Worm (Caenorhabditis elegans) whole organism, L4/young adult: ENCODE measurements around the gene ceh-57.

Experiments used
- W03F9.2 ChIP-seq: fragments of 150-350 bp; optimal IDR thresholded peaks from 2 replicates; lab custom pipeline; 2014; ENCODE audit warnings: missing biosample characterization, missing genetic modification characterization
- dao-5 ChIP-seq: sonication (generic microtip); optimal IDR thresholded peaks from 2 replicates; lab custom pipeline; 2016; ENCODE audit warnings: missing genotype, missing genetic modification characterization, moderate library complexity, missing compliant biosample characterization
- him-1 ChIP-seq: sonication (generic microtip); optimal IDR thresholded peaks from 2 replicates; lab custom pipeline; 2016; ENCODE audit warnings: missing genotype, missing genetic modification reagents, missing genetic modification characterization, missing compliant biosample characterization

ceh-57 gene

DNA sequence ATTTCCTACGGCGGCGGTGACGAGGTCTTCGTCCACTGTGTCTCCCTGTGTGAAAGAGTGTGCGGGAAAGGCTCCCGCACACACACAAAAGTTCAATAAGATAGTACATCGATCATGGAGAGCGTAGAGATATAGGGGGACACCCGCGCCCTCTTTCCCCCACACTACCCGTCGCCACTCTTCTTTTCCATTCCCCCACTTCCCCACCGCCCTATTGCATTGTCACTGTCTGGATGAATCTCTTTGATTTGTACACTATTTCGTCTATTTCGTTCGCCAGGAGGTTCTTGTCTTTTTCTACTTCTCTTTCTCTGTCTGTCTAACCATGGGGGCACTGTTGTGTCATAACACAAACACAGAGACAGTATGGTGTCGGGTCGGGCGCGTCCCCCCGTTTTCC lies 15.2 kb upstream of the ceh-57 start:
- TF ChIP-seq him-1 (tag; lab: Kevin White, UChicago) (no peak), W03F9.2 (tag; lab: Kevin White, UChicago) (no peak), dao-5 (no peak)

DNA sequence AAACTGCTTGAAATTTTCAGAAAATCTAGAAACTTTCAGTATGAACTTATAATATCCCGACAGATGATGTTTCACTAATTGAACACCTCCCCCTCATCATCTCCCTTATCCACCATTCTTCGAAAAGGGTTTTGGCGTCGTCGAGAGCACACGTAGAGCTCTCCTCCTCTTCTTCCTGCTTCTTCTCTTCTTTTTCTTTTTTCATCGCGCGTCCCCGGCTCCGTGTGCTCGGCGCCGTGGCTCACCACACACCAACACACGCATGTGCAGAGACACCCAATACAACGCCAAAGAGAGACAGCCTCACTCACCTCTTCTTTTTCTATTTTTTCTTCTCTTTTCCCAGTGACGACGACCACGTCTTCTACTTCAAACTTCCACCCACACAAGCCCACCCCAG lies 12.4 kb upstream of the ceh-57 start:
- no peak for TF ChIP-seq W03F9.2 (tag; lab: Kevin White, UChicago)
- peak; percentile 29 for TF ChIP-seq him-1 (tag; lab: Kevin White, UChicago)

DNA sequence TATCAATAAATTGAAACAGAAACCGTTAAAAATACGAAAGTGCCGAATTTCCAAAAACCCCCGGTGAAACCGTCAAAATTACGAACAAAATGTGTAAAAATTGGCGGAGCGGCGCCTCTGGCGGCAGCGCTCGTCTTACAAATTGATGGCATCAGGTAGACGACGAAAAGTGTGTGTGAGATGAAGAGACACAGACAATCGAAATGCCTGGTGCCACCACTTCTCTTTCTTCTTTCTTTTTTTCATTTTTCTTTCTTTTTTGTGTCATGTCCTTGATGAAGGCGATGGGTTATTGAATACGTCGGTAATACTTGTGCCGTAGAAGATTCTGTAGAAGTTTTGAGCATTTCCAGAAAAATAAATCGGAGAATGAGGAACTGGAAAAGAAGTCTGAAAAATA lies 10.8 kb upstream of the ceh-57 start:
- TF ChIP-seq him-1 (tag; lab: Kevin White, UChicago) (no peak), dao-5 (no peak), W03F9.2 (tag; lab: Kevin White, UChicago) (no peak)

DNA sequence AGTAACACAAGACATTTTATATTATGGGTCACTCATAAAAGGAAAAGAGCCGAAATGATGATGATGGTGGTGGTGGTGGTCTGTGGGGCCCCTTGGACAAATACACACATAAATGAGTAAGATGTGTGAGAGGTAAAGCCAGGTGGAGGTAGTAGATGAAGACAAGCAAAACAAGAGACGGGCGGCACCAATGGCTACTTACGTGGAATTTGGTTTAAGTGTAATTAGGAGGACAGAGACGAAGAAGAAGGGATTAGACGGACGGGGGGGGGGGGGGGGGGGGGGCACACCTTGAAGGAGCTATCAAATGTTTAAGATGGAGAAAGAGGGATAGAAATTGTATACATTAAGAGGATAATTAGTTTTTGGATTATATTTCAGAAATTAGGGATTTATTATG lies 7.7 kb upstream of the ceh-57 start:
- no peak for TF ChIP-seq dao-5
- no peak for TF ChIP-seq W03F9.2 (tag; lab: Kevin White, UChicago)
- TF ChIP-seq him-1 (tag; lab: Kevin White, UChicago): no peak

DNA sequence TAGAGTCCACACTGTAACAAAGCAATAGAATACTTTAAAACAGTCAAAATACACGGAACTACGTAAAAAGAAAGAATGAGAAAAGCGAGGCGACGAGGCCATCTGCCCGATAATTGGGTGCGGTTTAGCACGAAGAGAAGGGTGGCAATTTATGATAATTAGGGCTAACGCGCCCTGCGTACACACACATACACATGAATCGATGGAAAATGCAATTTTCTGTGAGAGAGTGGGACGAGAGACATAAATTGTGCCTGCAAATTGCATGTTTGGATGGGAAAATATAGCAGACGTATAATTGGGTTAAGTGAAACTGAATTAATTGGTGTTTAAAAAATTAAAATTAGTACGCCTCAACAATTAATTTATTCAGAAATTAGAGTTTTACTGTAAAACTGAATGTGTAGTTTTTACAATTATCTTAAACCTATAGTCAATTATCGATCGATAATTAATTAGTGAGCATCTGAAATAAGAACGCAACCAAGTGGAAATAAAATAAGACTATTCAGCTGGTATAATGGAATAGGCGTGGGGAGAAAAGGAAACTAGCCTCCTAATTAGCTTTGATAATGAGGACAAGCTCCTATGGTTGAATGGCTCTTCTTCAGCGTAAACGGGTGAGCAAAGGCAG lies 6.6 kb upstream of the ceh-57 start:
- no peak for TF ChIP-seq dao-5
- TF ChIP-seq him-1 (tag; lab: Kevin White, UChicago): no peak
- no peak for TF ChIP-seq W03F9.2 (tag; lab: Kevin White, UChicago)

DNA sequence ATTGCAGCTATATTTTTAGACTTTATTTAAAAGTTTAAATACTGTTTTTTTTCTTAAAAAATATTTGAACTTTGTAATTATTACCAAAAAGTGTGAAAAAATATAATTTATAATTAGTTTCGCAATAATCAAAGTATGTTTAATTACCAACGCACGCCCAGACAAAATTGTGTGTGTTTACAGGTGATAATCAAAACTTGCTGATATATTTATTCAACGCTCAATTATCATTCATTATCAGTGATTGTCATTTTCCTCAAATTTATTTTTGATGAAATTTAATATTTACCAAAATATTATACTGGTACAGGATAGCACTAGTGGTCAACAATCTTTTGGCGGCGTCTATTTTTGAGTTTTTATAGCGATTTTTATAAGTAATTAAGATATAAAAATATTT lies 5.9 kb upstream of the ceh-57 start:
- no peak for TF ChIP-seq dao-5
- TF ChIP-seq him-1 (tag; lab: Kevin White, UChicago): no peak
- no peak for TF ChIP-seq W03F9.2 (tag; lab: Kevin White, UChicago)

DNA sequence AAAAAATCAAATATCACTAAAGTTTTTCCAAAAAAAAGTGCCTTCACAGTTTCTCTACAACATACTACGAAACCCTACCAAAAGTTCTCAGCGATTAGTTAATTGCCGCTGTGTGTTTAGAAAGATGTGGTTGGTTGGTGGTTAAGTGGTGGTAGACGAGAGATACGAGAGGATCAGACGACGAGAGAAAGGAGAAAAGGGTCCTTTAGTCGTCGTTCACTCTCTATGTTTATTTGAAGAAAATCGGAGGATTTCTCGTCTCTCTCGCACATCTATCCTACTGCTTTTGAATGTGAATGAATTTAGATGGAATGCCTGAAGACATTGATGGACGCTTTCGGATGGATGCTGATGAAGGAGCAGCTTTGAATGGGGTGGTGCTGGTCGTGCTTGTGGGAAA lies 3.7 kb upstream of the ceh-57 start:
- TF ChIP-seq dao-5 (no peak), him-1 (tag; lab: Kevin White, UChicago) (no peak), W03F9.2 (tag; lab: Kevin White, UChicago) (no peak)

DNA sequence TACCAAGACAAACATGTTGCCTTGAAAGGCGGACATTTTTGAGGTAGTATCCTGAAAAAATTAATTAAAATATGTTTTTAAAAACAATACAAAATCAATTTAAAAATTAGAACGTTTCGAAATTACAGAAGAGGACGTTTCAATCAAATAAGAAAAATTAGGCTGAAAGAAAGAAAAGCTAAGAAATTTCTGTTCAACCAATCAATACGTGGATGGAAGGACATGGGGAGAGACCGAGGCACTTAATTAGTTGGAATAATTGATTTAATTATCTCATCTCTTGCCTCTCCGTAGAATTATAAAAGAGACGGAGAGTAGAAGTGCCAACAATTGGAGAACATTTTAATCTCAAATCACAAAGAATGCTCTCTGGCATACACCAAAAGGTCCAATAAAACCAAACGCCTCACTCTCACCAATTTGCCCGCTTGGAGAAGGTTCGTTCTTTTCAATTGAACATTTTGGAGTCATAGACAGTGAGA lies 2.5 kb upstream of the ceh-57 start, which contains the start of gene ceh-58:
Gene ceh-58, minus strand, starts transcription at position 51 of the 482 bp plus-strand sequence.
- TF ChIP-seq W03F9.2 (tag; lab: Kevin White, UChicago): no peak
- no peak for TF ChIP-seq dao-5
- no peak for TF ChIP-seq him-1 (tag; lab: Kevin White, UChicago)

DNA sequence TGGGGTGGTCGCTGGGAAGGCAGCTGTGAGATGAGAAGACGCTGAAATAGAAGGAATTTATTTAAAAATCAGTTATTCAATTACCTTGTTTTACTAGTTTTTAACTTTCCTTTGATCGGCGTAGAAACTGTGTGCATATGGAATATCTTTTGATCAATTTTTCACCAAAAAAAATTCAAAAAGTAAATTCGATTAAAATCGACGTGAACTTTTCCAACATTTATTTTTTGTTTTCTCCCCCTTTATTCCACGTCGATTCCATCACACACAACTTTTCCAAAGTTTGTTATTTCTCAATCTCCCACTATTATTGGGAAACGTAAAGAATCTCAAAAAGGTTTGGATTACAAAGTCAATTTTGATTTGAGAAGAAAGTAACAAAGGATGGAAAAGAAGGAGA lies 6.6 kb downstream of the ceh-57 start, which contains the start of gene C07E3.4:
Gene C07E3.4, plus strand, starts transcription at position 301 of the 400 bp plus-strand sequence.
- TF ChIP-seq him-1 (tag; lab: Kevin White, UChicago) (no peak), dao-5 (no peak), W03F9.2 (tag; lab: Kevin White, UChicago) (no peak)

DNA sequence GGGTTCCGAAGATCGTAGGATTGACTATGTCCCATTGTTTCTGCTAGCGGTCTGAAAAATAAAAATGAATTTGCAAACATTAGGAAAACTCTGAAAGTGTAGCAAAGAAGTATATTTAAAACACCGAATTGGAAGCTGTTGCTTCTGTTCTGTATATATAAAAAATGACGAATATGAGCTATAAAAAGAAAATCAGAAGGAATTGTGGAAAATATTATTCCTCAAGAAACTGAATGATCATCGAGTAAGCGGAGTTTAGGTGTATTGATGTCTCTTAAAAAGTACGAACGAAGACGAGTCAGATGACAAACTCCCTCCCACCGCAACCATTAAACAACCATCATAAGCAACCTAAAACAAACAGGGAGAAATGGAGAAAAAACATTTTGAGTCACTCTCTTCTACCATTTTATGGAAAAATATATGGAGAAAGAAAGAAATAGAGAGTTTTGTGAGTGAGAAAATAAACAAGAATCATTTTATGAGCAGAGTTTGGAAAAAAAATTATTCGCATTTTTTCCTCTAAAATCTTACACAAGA lies 9.6 kb downstream of the ceh-57 start, which contains the start of gene C07E3.3:
Gene C07E3.3, minus strand, starts transcription at position 51 of the 540 bp plus-strand sequence.
- TF ChIP-seq him-1 (tag; lab: Kevin White, UChicago): no peak
- no peak for TF ChIP-seq dao-5
- TF ChIP-seq W03F9.2 (tag; lab: Kevin White, UChicago): no peak

DNA sequence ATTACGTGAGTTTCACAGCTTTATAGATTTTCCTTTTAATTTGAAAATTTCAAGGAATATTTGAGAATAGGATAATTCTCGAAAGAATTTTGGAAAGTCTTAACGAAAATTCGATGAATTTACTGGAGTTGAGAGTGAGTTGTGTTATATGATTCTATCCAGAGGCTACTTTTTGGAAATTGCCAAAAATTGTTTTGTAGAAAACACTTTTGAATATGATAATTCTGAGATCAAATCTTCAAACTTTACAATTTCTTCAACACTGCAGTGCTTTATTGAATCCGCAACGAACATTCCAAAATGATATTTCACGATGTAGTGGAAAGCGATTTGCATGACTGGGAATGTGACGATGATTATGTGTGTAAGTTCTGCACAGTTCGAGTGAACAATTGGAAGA lies 15.1 kb downstream of the ceh-57 start, which contains the start of gene C07E3.8:
Gene C07E3.8, plus strand, starts transcription at position 301 of the 400 bp plus-strand sequence.
- TF ChIP-seq dao-5: no peak
- no peak for TF ChIP-seq W03F9.2 (tag; lab: Kevin White, UChicago)
- no peak for TF ChIP-seq him-1 (tag; lab: Kevin White, UChicago)

DNA sequence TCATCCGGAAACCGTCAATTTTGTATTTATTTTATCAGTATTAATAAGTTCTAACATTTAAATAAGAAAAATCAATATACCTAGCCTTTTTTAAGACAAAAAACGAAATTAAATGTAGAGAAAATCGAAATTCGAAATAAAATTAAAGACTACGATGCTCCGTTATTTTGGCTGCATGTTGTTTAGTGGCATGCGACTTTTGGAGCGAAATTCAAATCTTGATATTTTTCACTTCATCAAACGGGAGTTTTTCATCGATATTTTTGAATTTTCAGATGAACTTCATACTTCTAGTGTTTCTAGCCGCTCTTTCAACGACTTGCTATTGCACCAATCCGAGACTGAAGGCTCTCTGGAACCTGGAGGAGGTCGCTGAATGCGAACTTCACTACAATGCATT lies 16.6 kb downstream of the ceh-57 start, which contains the start of gene C07E3.9:
Gene C07E3.9, plus strand, starts transcription at position 270 of the 400 bp plus-strand sequence.
- TF ChIP-seq W03F9.2 (tag; lab: Kevin White, UChicago): no peak
- no peak for TF ChIP-seq him-1 (tag; lab: Kevin White, UChicago)
- no peak for TF ChIP-seq dao-5

DNA sequence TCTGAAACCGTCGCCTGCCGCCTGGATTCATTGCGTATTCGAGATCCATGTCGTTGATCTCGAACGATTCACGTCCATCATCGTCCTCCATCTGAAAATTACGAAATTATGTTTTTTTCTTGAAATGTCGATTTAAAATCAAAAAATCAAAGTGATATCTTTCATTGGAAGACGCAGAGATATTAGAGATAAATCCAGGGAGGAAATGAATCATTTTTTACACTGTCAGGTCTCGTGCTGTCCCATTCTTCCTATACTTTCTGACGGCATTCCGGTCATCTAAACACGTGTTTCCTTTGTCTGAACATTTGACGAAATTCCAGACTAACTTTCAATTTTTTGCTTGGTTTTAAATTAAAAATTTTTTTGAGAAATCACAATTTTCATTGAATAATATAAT lies 17.2 kb downstream of the ceh-57 start, which contains the start of gene stip-1:
Gene stip-1, minus strand, starts transcription at position 98 of the 400 bp plus-strand sequence.
- TF ChIP-seq W03F9.2 (tag; lab: Kevin White, UChicago): no peak
- TF ChIP-seq him-1 (tag; lab: Kevin White, UChicago): no peak
- no peak for TF ChIP-seq dao-5

DNA sequence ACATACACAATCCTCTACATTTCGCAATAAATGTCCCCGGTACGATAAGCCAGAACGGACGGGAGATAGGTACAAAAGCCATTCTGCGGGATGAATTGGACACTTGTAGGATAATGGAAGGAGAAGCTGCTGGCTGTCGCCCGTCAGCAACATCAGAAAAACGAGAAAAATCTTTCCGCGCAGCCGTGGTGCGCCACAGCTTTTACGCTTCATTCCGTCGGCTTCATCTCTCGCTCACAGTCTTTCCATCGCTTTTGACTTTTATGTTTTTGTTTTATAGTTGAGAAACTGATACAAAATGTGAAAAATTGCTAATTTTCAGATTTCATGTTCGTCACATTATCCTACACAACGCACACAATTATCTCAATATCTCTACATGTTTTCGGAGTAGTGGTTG lies 21.0 kb downstream of the ceh-57 start, which contains the start of gene C07E3.10:
Gene C07E3.10, plus strand, starts transcription at position 301 of the 400 bp plus-strand sequence.
- no peak for TF ChIP-seq him-1 (tag; lab: Kevin White, UChicago)
- TF ChIP-seq W03F9.2 (tag; lab: Kevin White, UChicago): no peak
- TF ChIP-seq dao-5: no peak
